Fruit fly (Drosophila melanogaster): ENCODE data around the gene Cpr.

Gene Cpr

dm6 chr2L:6338367-6338975 is at the start of gene Cpr, which contains the start of gene Pez:
TSS of gene Cpr (plus strand) at chr2L:6338836.
TSS of gene Pez (minus strand) at chr2L:6338671.
- TF ChIP-seq Jra (GFP tag; optimal IDR thresholded peaks at IDR 0.05) (no peak), br (GFP tag; optimal IDR thresholded peaks at IDR 0.05) (peak; percentile 44), CG32264 (GFP tag; optimal IDR thresholded peaks at IDR 0.05) (no peak), sv (GFP tag; optimal IDR thresholded peaks at IDR 0.05) (peak; percentile 21), fru (GFP tag; optimal IDR thresholded peaks at IDR 0.05) (peak; percentile 85), h (GFP tag; optimal IDR thresholded peaks at IDR 0.05) (peak; percentile 66), Dfd (GFP tag; optimal IDR thresholded peaks at IDR 0.05) (no peak), Hr83 (GFP tag; optimal IDR thresholded peaks at IDR 0.05; ENCODE audit: poor library complexity, severe bottlenecking) (peak; percentile 46), usp (GFP tag; optimal IDR thresholded peaks at IDR 0.05) (no peak), Sp1 (GFP tag; optimal IDR thresholded peaks at IDR 0.05) (peak; percentile 9), CG9705 (GFP tag; optimal IDR thresholded peaks at IDR 0.05) (no peak), ey (GFP tag; optimal IDR thresholded peaks at IDR 0.05) (peak; percentile 17), Rel (GFP tag; optimal IDR thresholded peaks at IDR 0.05) (no peak), Rel (tag; optimal IDR thresholded peaks at IDR 0.05) (peak; percentile 26), sage (GFP tag; optimal IDR thresholded peaks at IDR 0.05) (peak; percentile 16)

- no peak for TF ChIP-seq Dif (GFP tag; optimal IDR thresholded peaks at IDR 0.05; ENCODE audit: partially characterized antibody)
- TF ChIP-seq rgr (GFP tag; optimal IDR thresholded peaks at IDR 0.05): peak; percentile 4
- TF ChIP-seq h (GFP tag; optimal IDR thresholded peaks at IDR 0.05): peak; percentile 12
Observed at dm6 chr2L:6291605-6292004, 47.0 kb upstream of the Cpr start.

DNA sequence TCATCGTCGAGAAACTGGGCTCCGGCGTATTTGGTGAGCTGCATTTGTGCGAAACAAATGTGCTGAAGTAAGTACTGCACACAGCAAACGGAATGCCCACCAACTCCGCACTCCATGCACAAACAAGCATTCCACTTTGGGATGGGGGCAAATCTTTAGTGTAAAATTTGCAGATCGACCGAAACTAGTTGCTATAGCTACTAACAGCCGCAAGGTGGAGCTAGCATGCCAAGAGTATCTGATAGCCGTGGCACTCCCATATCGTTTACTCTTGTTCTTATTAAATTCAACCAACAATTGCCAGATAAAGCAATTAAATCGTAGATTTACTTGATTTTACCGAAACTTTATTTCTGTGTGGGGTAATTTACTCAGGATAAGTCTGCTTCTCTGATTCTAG is 37.0 kb upstream of the Cpr start:
- TF ChIP-seq Jra (GFP tag; optimal IDR thresholded peaks at IDR 0.05): no peak
- TF ChIP-seq N (GFP tag; optimal IDR thresholded peaks at IDR 0.05): no peak
- TF ChIP-seq dmrt93B (GFP tag; optimal IDR thresholded peaks at IDR 0.05): no peak
- no peak for TF ChIP-seq Hnf4 (GFP tag; optimal IDR thresholded peaks at IDR 0.05)
- no peak for TF ChIP-seq usp (GFP tag; optimal IDR thresholded peaks at IDR 0.05)
- TF ChIP-seq sage (GFP tag; optimal IDR thresholded peaks at IDR 0.05): no peak
- no peak for TF ChIP-seq dl (GFP tag; optimal IDR thresholded peaks at IDR 0.05; ENCODE audit: insufficient read depth in 1 of 2, partially characterized antibody in 2 of 2)
- TF ChIP-seq HLH106 (tag; optimal IDR thresholded peaks at IDR 0.05): no peak
- TF ChIP-seq tai (GFP tag; optimal IDR thresholded peaks at IDR 0.05): no peak
- no peak for TF ChIP-seq Dif (GFP tag; optimal IDR thresholded peaks at IDR 0.05; ENCODE audit: partially characterized antibody)
- no peak for TF ChIP-seq Hr78 (GFP tag; optimal IDR thresholded peaks at IDR 0.05)

- TF ChIP-seq jim (GFP tag; optimal IDR thresholded peaks at IDR 0.05) (no peak), OdsH (GFP tag; optimal IDR thresholded peaks at IDR 0.05) (peak; percentile 1), Hr83 (GFP tag; optimal IDR thresholded peaks at IDR 0.05; ENCODE audit: poor library complexity, severe bottlenecking) (no peak), Abd-B (GFP tag; optimal IDR thresholded peaks at IDR 0.05) (no peak), Myc (optimal IDR thresholded peaks at IDR 0.05) (no peak), N (GFP tag; optimal IDR thresholded peaks at IDR 0.05) (no peak), rgr (GFP tag; optimal IDR thresholded peaks at IDR 0.05) (peak; percentile 34), ey (GFP tag; optimal IDR thresholded peaks at IDR 0.05) (peak; percentile 21), Sp1 (GFP tag; optimal IDR thresholded peaks at IDR 0.05) (peak; percentile 32), foxo (GFP tag; optimal IDR thresholded peaks at IDR 0.05) (peak in 1 of 2 experiments; percentile 39), fru (GFP tag; optimal IDR thresholded peaks at IDR 0.05) (peak; percentile 51), Vsx2 (GFP tag; optimal IDR thresholded peaks at IDR 0.05; ENCODE audit: partially characterized antibody) (no peak), Jra (GFP tag; optimal IDR thresholded peaks at IDR 0.05) (no peak), brk (GFP tag; optimal IDR thresholded peaks at IDR 0.05) (no peak), GATAd (GFP tag; optimal IDR thresholded peaks at IDR 0.05) (no peak), br (GFP tag; optimal IDR thresholded peaks at IDR 0.05) (peak; percentile 34), sage (GFP tag; optimal IDR thresholded peaks at IDR 0.05) (no peak), Dif (GFP tag; optimal IDR thresholded peaks at IDR 0.05; ENCODE audit: partially characterized antibody) (no peak), HLH106 (tag; optimal IDR thresholded peaks at IDR 0.05) (peak; percentile 35), Dfd (GFP tag; optimal IDR thresholded peaks at IDR 0.05) (no peak), usp (GFP tag; optimal IDR thresholded peaks at IDR 0.05) (no peak), CG9705 (GFP tag; optimal IDR thresholded peaks at IDR 0.05) (no peak), pan (optimal IDR thresholded peaks at IDR 0.05) (no peak), dsf (GFP tag; optimal IDR thresholded peaks at IDR 0.05; ENCODE audit: borderline replicate concordance) (no peak), h (GFP tag; optimal IDR thresholded peaks at IDR 0.05) (peak; percentile 41)
Observed at dm6 chr2L:6306895-6307294, 31.7 kb upstream of the Cpr start.

Measured in whole organism, wandering third instar larva.